Fruit fly (Drosophila melanogaster) whole organism, embryonic: Measurements from ENCODE around the gene CG4338.

Source experiments
- CG10565 ChIP-seq: fragments of 200-800 bp; sonication (Bioruptor generic); optimal IDR thresholded peaks from 3 replicates; lab custom pipeline; 2016; ENCODE audit warnings: missing biosample characterization, mild to moderate bottlenecking, missing genetic modification characterization
- CG12071 ChIP-seq: fragments of 200-800 bp; sonication (Bioruptor generic); optimal IDR thresholded peaks from 3 replicates; lab custom pipeline; 2018; ENCODE audit warnings: missing biosample characterization, mild to moderate bottlenecking, missing genetic modification characterization
- CG12219 ChIP-seq: fragments of 200-800 bp; sonication (Bioruptor generic); optimal IDR thresholded peaks from 3 replicates; lab custom pipeline; 2018; ENCODE audit warnings: missing biosample characterization, mild to moderate bottlenecking, missing genetic modification characterization
- CG12769 ChIP-seq: fragments of 200-800 bp; sonication (Bioruptor generic); optimal IDR thresholded peaks from 2 replicates; lab custom pipeline; 2019; ENCODE audit warnings: missing biosample characterization, mild to moderate bottlenecking, missing genetic modification characterization, moderate library complexity
- CG12942 ChIP-seq: fragments of 200-800 bp; sonication (Bioruptor generic); optimal IDR thresholded peaks from 3 replicates; lab custom pipeline; 2016; ENCODE audit warnings: missing biosample characterization, missing genetic modification characterization
- CG13894 ChIP-seq: fragments of 200-800 bp; sonication (Bioruptor generic); optimal IDR thresholded peaks from 3 replicates; lab custom pipeline; 2018; ENCODE audit warnings: missing biosample characterization, mild to moderate bottlenecking, missing genetic modification characterization, moderate library complexity
- CG17385 ChIP-seq: fragments of 200-800 bp; sonication (Bioruptor generic); optimal IDR thresholded peaks from 3 replicates; lab custom pipeline; 2018; ENCODE audit warnings: missing biosample characterization, mild to moderate bottlenecking, missing genetic modification characterization
- CG17829 ChIP-seq: fragments of 200-800 bp; optimal IDR thresholded peaks from 2 replicates; lab custom pipeline; 2019; ENCODE audit warnings: missing biosample characterization, mild to moderate bottlenecking, missing genetic modification characterization, moderate library complexity
- CG1832 ChIP-seq: fragments of 200-800 bp; sonication (Bioruptor generic); optimal IDR thresholded peaks from 2 replicates; lab custom pipeline; 2017; ENCODE audit warnings: missing biosample characterization, mild to moderate bottlenecking, missing genetic modification characterization, inconsistent platforms
- CG2199 ChIP-seq: fragments of 200-800 bp; sonication (Bioruptor generic); IDR thresholded peaks from 3 replicates; pipeline ENCODE4 v1.3.6; 2022; ENCODE audit warnings: missing biosample characterization, missing genetic modification characterization
- CG2678 ChIP-seq: fragments of 200-800 bp; sonication (Bioruptor generic); optimal IDR thresholded peaks from 3 replicates; lab custom pipeline; 2019; ENCODE audit warnings: missing biosample characterization, mild to moderate bottlenecking, missing genetic modification characterization, moderate library complexity
- CG34376 ChIP-seq: fragments of 200-800 bp; sonication (Bioruptor generic); optimal IDR thresholded peaks from 2 replicates; lab custom pipeline; 2018; ENCODE audit warnings: missing biosample characterization, mild to moderate bottlenecking, missing genetic modification characterization
- CG3726 ChIP-seq: fragments of 200-800 bp; sonication (Bioruptor generic); IDR thresholded peaks from 3 replicates; pipeline ENCODE4, ENCODE4 v1.3.6; 2022; ENCODE audit warnings: missing biosample characterization, missing genetic modification characterization
- CG4707 ChIP-seq: fragments of 200-800 bp; sonication (Bioruptor generic); optimal IDR thresholded peaks from 2 replicates; lab custom pipeline; 2018; ENCODE audit warnings: missing biosample characterization, mild to moderate bottlenecking, missing genetic modification characterization, moderate library complexity
- CG7987 ChIP-seq: fragments of 200-800 bp; sonication (Bioruptor generic); optimal IDR thresholded peaks from 2 replicates; lab custom pipeline; 2018; ENCODE audit warnings: missing biosample characterization, mild to moderate bottlenecking, missing genetic modification characterization, moderate library complexity
- CG9797 ChIP-seq: fragments of 200-800 bp; sonication (Bioruptor generic); optimal IDR thresholded peaks from 3 replicates; lab custom pipeline; 2018; ENCODE audit warnings: missing biosample characterization, mild to moderate bottlenecking, missing genetic modification characterization
- D19A ChIP-seq: fragments of 200-800 bp; optimal IDR thresholded peaks from 3 replicates; lab custom pipeline; 2019; ENCODE audit warnings: missing biosample characterization, mild to moderate bottlenecking, missing genetic modification characterization, moderate library complexity
- Dip2 ChIP-seq: fragments of 200-800 bp; sonication (Bioruptor generic); IDR thresholded peaks from 2 replicates; pipeline ENCODE4 v1.3.6; 2022; ENCODE audit warnings: missing biosample characterization, missing genetic modification characterization
- Eip74EF ChIP-seq, 2 experiments: fragments of 200-800 bp in 1 of 2; fragments of >200 bp in 1 of 2; sonication (Bioruptor generic) in 1 of 2; optimal IDR thresholded peaks; 2 replicates each; lab custom pipeline; 2017 to 2019; ENCODE audit warnings: missing biosample characterization in 2 of 2, missing genetic modification characterization in 2 of 2, mild to moderate bottlenecking in 1 of 2, moderate library complexity in 1 of 2
- Fer1 ChIP-seq: fragments of 200-800 bp; sonication (Bioruptor generic); optimal IDR thresholded peaks from 2 replicates; lab custom pipeline; 2017; ENCODE audit warnings: missing biosample characterization, mild to moderate bottlenecking, missing genetic modification characterization
- Fer2 ChIP-seq: fragments of 200-800 bp; sonication (Bioruptor generic); optimal IDR thresholded peaks from 2 replicates; lab custom pipeline; 2018; ENCODE audit warnings: missing biosample characterization, mild to moderate bottlenecking, missing genetic modification characterization, moderate library complexity
- HLHmδ ChIP-seq: fragments of 200-800 bp; sonication (Bioruptor generic); optimal IDR thresholded peaks from 2 replicates; lab custom pipeline; 2018; ENCODE audit warnings: missing biosample characterization, mild to moderate bottlenecking, missing genetic modification characterization, moderate library complexity
- HmgD ChIP-seq: fragments of 200-800 bp; sonication (Bioruptor generic); optimal IDR thresholded peaks from 3 replicates; lab custom pipeline; 2016; ENCODE audit warnings: missing biosample characterization, missing genetic modification characterization
- HmgZ ChIP-seq: fragments of 200-800 bp; sonication (Bioruptor generic); optimal IDR thresholded peaks from 2 replicates; lab custom pipeline; 2018; ENCODE audit warnings: missing biosample characterization, mild to moderate bottlenecking, missing genetic modification characterization
- Hmr ChIP-seq: fragments of 200-800 bp; sonication (Bioruptor generic); optimal IDR thresholded peaks from 3 replicates; lab custom pipeline; 2017; ENCODE audit warnings: mild to moderate bottlenecking, missing biosample characterization, missing genetic modification reagents, missing genetic modification characterization
- Hr78 ChIP-seq, 2 experiments: fragments of 200-800 bp in 1 of 2; fragments of >200 bp in 1 of 2; sonication (Bioruptor generic) in 1 of 2; optimal IDR thresholded peaks; 2 replicates each; lab custom pipeline; 2017 to 2019; ENCODE audit warnings: missing biosample characterization in 2 of 2, missing genetic modification characterization in 2 of 2, mild to moderate bottlenecking in 1 of 2, moderate library complexity in 1 of 2
- Ravus ChIP-seq: fragments of 200-800 bp; sonication (Bioruptor generic); IDR thresholded peaks from 2 replicates; pipeline ENCODE4 v1.3.6; 2022; ENCODE audit warnings: missing biosample characterization, missing genetic modification characterization
- Trl ChIP-seq, 3 experiments: fragments of >200 bp in 2 of 3; fragments of 200-800 bp in 1 of 3; sonication (Bioruptor generic) in 1 of 3; optimal IDR thresholded peaks; 2 replicates in 1 of 3; 3 replicates in 2 of 3; lab custom pipeline; 2016 to 2017; ENCODE audit warnings: missing biosample characterization in 1 of 3, missing genetic modification characterization in 1 of 3
- cg ChIP-seq: fragments of 200-800 bp; sonication (Bioruptor generic); optimal IDR thresholded peaks from 3 replicates; lab custom pipeline; 2019; ENCODE audit warnings: missing biosample characterization, mild to moderate bottlenecking, missing genetic modification characterization, moderate library complexity
- chn ChIP-seq: fragments of 200-800 bp; sonication (Bioruptor generic); optimal IDR thresholded peaks from 2 replicates; lab custom pipeline; 2016; ENCODE audit warnings: missing biosample characterization, missing genetic modification characterization
- corto ChIP-seq: fragments of 200-800 bp; sonication (Bioruptor generic); optimal IDR thresholded peaks from 2 replicates; lab custom pipeline; 2016; ENCODE audit warnings: missing biosample characterization, mild to moderate bottlenecking, missing genetic modification characterization, moderate library complexity
- cwo ChIP-seq: fragments of 200-800 bp; sonication (Bioruptor generic); optimal IDR thresholded peaks from 3 replicates; lab custom pipeline; 2017; ENCODE audit warnings: missing biosample characterization, missing genetic modification characterization, mild to moderate bottlenecking, moderate library complexity, missing genetic modification reagents
- danr ChIP-seq: fragments of 200-800 bp; sonication (Bioruptor generic); IDR thresholded peaks from 2 replicates; pipeline ENCODE4 v1.3.6; 2022; ENCODE audit warnings: missing biosample characterization, missing genetic modification characterization
- dmrt11E ChIP-seq: fragments of 200-800 bp; sonication (Bioruptor generic); optimal IDR thresholded peaks from 3 replicates; lab custom pipeline; 2018; ENCODE audit warnings: missing biosample characterization, mild to moderate bottlenecking, missing genetic modification characterization, moderate library complexity
- eyg ChIP-seq: fragments of 200-800 bp; sonication (Bioruptor generic); optimal IDR thresholded peaks from 3 replicates; lab custom pipeline; 2016; ENCODE audit warnings: missing biosample characterization, missing genetic modification characterization
- gcm ChIP-seq: fragments of 200-800 bp; sonication (Bioruptor generic); optimal IDR thresholded peaks from 2 replicates; lab custom pipeline; 2019; ENCODE audit warnings: missing biosample characterization, mild to moderate bottlenecking, missing genetic modification characterization, moderate library complexity
- grn ChIP-seq: fragments of 200-800 bp; sonication (Bioruptor generic); optimal IDR thresholded peaks from 3 replicates; lab custom pipeline; 2017; ENCODE audit warnings: missing biosample characterization, missing genetic modification characterization
- hb ChIP-seq: fragments of 200-800 bp; sonication (Bioruptor generic); IDR thresholded peaks from 3 replicates; pipeline ENCODE4 v1.3.6; 2022; ENCODE audit warnings: missing biosample characterization, missing genetic modification characterization; ENCODE audit not compliant: partially characterized antibody
- her ChIP-seq: fragments of 200-800 bp; sonication (Bioruptor generic); optimal IDR thresholded peaks from 2 replicates; lab custom pipeline; 2016; ENCODE audit warnings: missing biosample characterization, missing genetic modification characterization
- kni ChIP-seq: fragments of 200-800 bp; sonication (Bioruptor generic); optimal IDR thresholded peaks from 3 replicates; lab custom pipeline; 2017; ENCODE audit warnings: mild to moderate bottlenecking, missing biosample characterization, missing genetic modification reagents, missing genetic modification characterization
- knrl ChIP-seq: fragments of 200-800 bp; sonication (Bioruptor generic); IDR thresholded peaks from 3 replicates; pipeline ENCODE4 v1.3.6; 2022; ENCODE audit warnings: missing biosample characterization, missing genetic modification characterization; ENCODE audit not compliant: partially characterized antibody
- onecut ChIP-seq: fragments of 200-800 bp; sonication (Bioruptor generic); IDR thresholded peaks from 2 replicates; pipeline ENCODE4 v1.3.6; 2022; ENCODE audit warnings: missing biosample characterization, missing genetic modification characterization
- phol ChIP-seq: fragments of 200-800 bp; sonication (Bioruptor generic); optimal IDR thresholded peaks from 3 replicates; lab custom pipeline; 2018; ENCODE audit warnings: missing biosample characterization, mild to moderate bottlenecking, missing genetic modification characterization, moderate library complexity
- sima ChIP-seq: fragments of 200-800 bp; sonication (Bioruptor generic); optimal IDR thresholded peaks from 2 replicates; lab custom pipeline; 2016; ENCODE audit warnings: missing biosample characterization, missing genetic modification characterization
- sug ChIP-seq: fragments of 200-800 bp; optimal IDR thresholded peaks from 2 replicates; lab custom pipeline; 2019; ENCODE audit warnings: missing biosample characterization, mild to moderate bottlenecking, missing genetic modification characterization, moderate library complexity
- trh ChIP-seq: fragments of 200-800 bp; sonication (Bioruptor generic); optimal IDR thresholded peaks from 2 replicates; lab custom pipeline; 2016; ENCODE audit warnings: missing biosample characterization, missing genetic modification characterization
- yki ChIP-seq: fragments of >200 bp; optimal IDR thresholded peaks from 3 replicates; lab custom pipeline; 2018

Gene CG4338

DNA sequence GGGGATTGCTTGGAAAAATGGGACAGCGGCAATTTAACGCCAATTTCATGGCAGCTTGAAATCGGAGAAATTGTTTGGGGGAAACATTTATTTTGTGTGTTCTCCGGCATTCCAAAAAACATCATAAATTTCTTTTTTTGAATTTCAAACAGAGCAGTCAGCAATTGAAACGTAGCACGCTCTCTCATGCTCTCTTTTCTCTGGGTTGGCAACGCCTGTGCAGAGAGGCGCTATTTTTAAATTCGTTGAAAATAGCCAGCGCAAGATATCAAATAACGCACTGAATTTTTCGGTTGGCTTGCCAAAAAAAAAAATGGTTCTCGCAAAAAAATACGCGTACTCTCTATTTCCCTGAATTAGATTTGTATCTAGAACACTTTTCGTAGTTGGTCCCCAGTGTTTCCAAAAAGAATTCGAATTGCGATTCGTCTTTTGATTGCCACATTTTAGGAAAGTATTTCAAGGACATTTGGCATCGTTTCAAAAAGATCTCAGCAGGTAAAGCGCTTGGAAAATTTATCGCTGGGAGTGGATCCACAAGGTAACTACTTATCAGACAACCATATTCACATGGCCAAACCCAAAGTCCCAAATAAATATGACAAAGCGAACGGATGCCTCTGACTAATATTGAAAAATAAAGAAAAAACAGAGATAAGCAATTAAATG lies 10.8 kb downstream of the CG4338 start (continued):
- no peak for TF ChIP-seq D19A
- TF ChIP-seq trh (GFP tag; lab: Kevin White, UChicago) = no peak
- TF ChIP-seq CG2199 (GFP tag; lab: Robert Waterston, UW) = no peak
- no peak for TF ChIP-seq Fer2 (tag; lab: Kevin White, UChicago)
- TF ChIP-seq corto (GFP tag; lab: Kevin White, UChicago) = no peak
- no peak for TF ChIP-seq CG10565 (GFP tag; lab: Kevin White, UChicago)

DNA sequence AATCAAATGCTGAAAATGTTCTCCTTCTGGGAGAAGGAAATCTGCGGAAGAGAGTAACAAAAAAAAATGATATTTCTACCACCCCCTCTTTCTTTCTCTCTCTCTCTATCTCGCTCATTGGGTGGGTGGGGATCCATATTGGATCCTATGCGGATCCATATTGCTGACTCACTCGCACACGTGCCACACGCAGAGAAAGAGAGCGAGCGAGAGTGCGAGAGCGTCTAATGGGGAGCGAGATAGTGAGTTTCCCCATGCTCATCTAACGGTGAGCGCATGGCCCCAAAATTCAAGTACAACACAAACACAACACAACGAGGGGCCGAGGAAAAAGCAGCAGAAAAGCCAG lies 11.3 kb downstream of the CG4338 start:
- no peak for TF ChIP-seq sima
- no peak for TF ChIP-seq CG3726
- TF ChIP-seq CG12219 (GFP tag; lab: Kevin White, UChicago) = peak; percentile 35
- peak; percentile 1 for TF ChIP-seq grn (GFP tag; lab: Kevin White, UChicago)
- TF ChIP-seq Hmr (GFP tag; lab: Kevin White, UChicago) = peak; percentile 35
- TF ChIP-seq dmrt11E = no peak
- no peak for TF ChIP-seq eyg (GFP tag; lab: Kevin White, UChicago)
- TF ChIP-seq CG7987 (GFP tag; lab: Kevin White, UChicago) = peak; percentile 9
- TF ChIP-seq gcm (GFP tag; lab: Kevin White, UChicago) = peak; percentile 30
- no peak for TF ChIP-seq HmgD (GFP tag; lab: Kevin White, UChicago)
- no peak for TF ChIP-seq CG12942 (GFP tag; lab: Kevin White, UChicago)
- peak; percentile 7 for TF ChIP-seq CG2678 (tag; lab: Kevin White, UChicago)
- no peak for TF ChIP-seq Hr78 (GFP tag; optimal IDR thresholded peaks at IDR 0.05; lab: Kevin White, UChicago)
- TF ChIP-seq CG12071 = no peak
- peak; percentile 58 for TF ChIP-seq chn
- TF ChIP-seq cwo (GFP tag; lab: Kevin White, UChicago) = peak; percentile 70
- TF ChIP-seq CG34376 (GFP tag; lab: Kevin White, UChicago) = peak; percentile 64
- peak; percentile 96 for TF ChIP-seq sug (tag; lab: Kevin White, UChicago)
- TF ChIP-seq CG9797 (GFP tag; lab: Kevin White, UChicago) = no peak
- TF ChIP-seq CG1832 (GFP tag; lab: Kevin White, UChicago) = peak; percentile 87
- no peak for TF ChIP-seq danr (GFP tag; lab: Robert Waterston, UW)
- peak; percentile 50 for TF ChIP-seq HLHmδ
- TF ChIP-seq Eip74EF (GFP tag; optimal IDR thresholded peaks at IDR 0.05; lab: Kevin White, UChicago) = peak in 1 of 2 experiments; percentile 4
- TF ChIP-seq CG12769 (tag; lab: Kevin White, UChicago) = peak; percentile 8
- TF ChIP-seq yki (lab: Kevin White, UChicago) = peak; percentile 87
- TF ChIP-seq cg = peak; percentile 48
- TF ChIP-seq Trl (optimal IDR thresholded peaks at IDR 0.05; lab: Kevin White, UChicago) = peak; percentile 88 to 92
- TF ChIP-seq Trl (GFP tag; optimal IDR thresholded peaks at IDR 0.05; lab: Kevin White, UChicago) = peak; percentile 38
- TF ChIP-seq Fer1 (GFP tag; lab: Kevin White, UChicago) = peak; percentile 37
- TF ChIP-seq HmgZ (tag; lab: Kevin White, UChicago) = peak; percentile 30
- no peak for TF ChIP-seq Ravus
- no peak for TF ChIP-seq knrl (GFP tag; lab: Robert Waterston, UW)
- peak; percentile 11; the same call in 1 of the 2 replicates for TF ChIP-seq onecut
- TF ChIP-seq CG4707 = peak; percentile 1
- TF ChIP-seq kni (GFP tag; lab: Kevin White, UChicago) = peak; percentile 69
- TF ChIP-seq her (GFP tag; lab: Kevin White, UChicago) = no peak
- TF ChIP-seq CG17385 = peak; percentile 49
- TF ChIP-seq Dip2 (GFP tag; lab: Robert Waterston, UW) = no peak
- TF ChIP-seq CG17829 (tag; lab: Kevin White, UChicago) = no peak
- no peak for TF ChIP-seq CG13894
- peak; percentile 53 for TF ChIP-seq phol
- no peak for TF ChIP-seq hb (GFP tag; lab: Robert Waterston, UW)
